Fruit fly (Drosophila melanogaster) whole organism, embryonic: ENCODE data around the gene Rtnl1.

Experiments used
- Atf3 ChIP-seq: fragments of 200-800 bp; sonication (Bioruptor generic); optimal IDR thresholded peaks from 3 replicates; lab custom pipeline; 2016; ENCODE audit warnings: missing biosample characterization, missing genetic modification characterization
- CG10147 ChIP-seq: fragments of 200-800 bp; sonication (Bioruptor generic); optimal IDR thresholded peaks from 2 replicates; lab custom pipeline; 2019; ENCODE audit warnings: missing biosample characterization, mild to moderate bottlenecking, missing genetic modification characterization, moderate library complexity
- CG10274 ChIP-seq: fragments of 200-800 bp; sonication (Bioruptor generic); optimal IDR thresholded peaks from 3 replicates; lab custom pipeline; 2017; ENCODE audit warnings: missing biosample characterization, mild to moderate bottlenecking, missing genetic modification characterization
- CG13624 ChIP-seq: fragments of 200-800 bp; sonication (Bioruptor generic); optimal IDR thresholded peaks from 2 replicates; lab custom pipeline; 2016; ENCODE audit warnings: missing biosample characterization, missing genetic modification characterization
- CG13894 ChIP-seq: fragments of 200-800 bp; sonication (Bioruptor generic); optimal IDR thresholded peaks from 3 replicates; lab custom pipeline; 2018; ENCODE audit warnings: missing biosample characterization, mild to moderate bottlenecking, missing genetic modification characterization, moderate library complexity
- CG14667 ChIP-seq: fragments of 200-800 bp; sonication (Bioruptor generic); IDR thresholded peaks from 2 replicates; pipeline ENCODE4 v1.3.6; 2022; ENCODE audit warnings: missing biosample characterization, missing genetic modification characterization
- CG1602 ChIP-seq: fragments of 200-800 bp; sonication (Bioruptor generic); optimal IDR thresholded peaks from 3 replicates; lab custom pipeline; 2016; ENCODE audit warnings: missing biosample characterization, missing genetic modification characterization
- CG18764 ChIP-seq: fragments of 200-800 bp; sonication (Bioruptor generic); optimal IDR thresholded peaks from 3 replicates; lab custom pipeline; 2016; ENCODE audit warnings: missing biosample characterization, missing genetic modification characterization
- CG2120 ChIP-seq: fragments of 200-800 bp; sonication (Bioruptor generic); optimal IDR thresholded peaks from 3 replicates; lab custom pipeline; 2016; ENCODE audit warnings: missing biosample characterization, missing genetic modification characterization
- CG31441 ChIP-seq: fragments of 200-800 bp; sonication (Bioruptor generic); IDR thresholded peaks from 2 replicates; pipeline ENCODE4 v1.3.6; 2022; ENCODE audit warnings: missing biosample characterization, missing genetic modification characterization
- CG42726 ChIP-seq: fragments of 200-800 bp; sonication (Bioruptor generic); IDR thresholded peaks from 2 replicates; pipeline ENCODE4 v1.3.6; 2022; ENCODE audit warnings: missing biosample characterization, missing genetic modification characterization; ENCODE audit not compliant: partially characterized antibody
- CG4328 ChIP-seq: fragments of 200-800 bp; sonication (Bioruptor generic); optimal IDR thresholded peaks from 3 replicates; lab custom pipeline; 2017; ENCODE audit warnings: missing biosample characterization, missing genetic modification reagents, missing genetic modification characterization
- CG5245 ChIP-seq: fragments of 200-800 bp; sonication (Bioruptor generic); optimal IDR thresholded peaks from 3 replicates; lab custom pipeline; 2016; ENCODE audit warnings: missing biosample characterization, missing genetic modification characterization
- CG6254 ChIP-seq: fragments of 200-800 bp; sonication (Bioruptor generic); optimal IDR thresholded peaks from 3 replicates; lab custom pipeline; 2017; ENCODE audit warnings: mild to moderate bottlenecking, missing biosample characterization, missing genetic modification reagents, missing genetic modification characterization
- CG6813 ChIP-seq: fragments of 200-800 bp; sonication (Bioruptor generic); optimal IDR thresholded peaks from 2 replicates; lab custom pipeline; 2017; ENCODE audit warnings: missing biosample characterization, missing genetic modification characterization, mild to moderate bottlenecking, moderate library complexity, missing genetic modification reagents
- CG7357 ChIP-seq: fragments of 200-800 bp; sonication (Bioruptor generic); IDR thresholded peaks from 3 replicates; pipeline ENCODE4 v1.3.6; 2022; ENCODE audit warnings: missing biosample characterization, missing genetic modification characterization
- CG7928 ChIP-seq: fragments of 200-800 bp; sonication (Bioruptor generic); optimal IDR thresholded peaks from 2 replicates; lab custom pipeline; 2017; ENCODE audit warnings: missing biosample characterization, mild to moderate bottlenecking, missing genetic modification characterization
- CG7987 ChIP-seq: fragments of 200-800 bp; sonication (Bioruptor generic); optimal IDR thresholded peaks from 2 replicates; lab custom pipeline; 2018; ENCODE audit warnings: missing biosample characterization, mild to moderate bottlenecking, missing genetic modification characterization, moderate library complexity
- CG8089 ChIP-seq: fragments of 200-800 bp; sonication (Bioruptor generic); optimal IDR thresholded peaks from 3 replicates; lab custom pipeline; 2016; ENCODE audit warnings: missing biosample characterization, missing genetic modification characterization
- CG8290 ChIP-seq, 3 experiments: fragments of 200-800 bp; sonication (Bioruptor generic); optimal IDR thresholded peaks; 2 replicates each; lab custom pipeline; 2016 to 2019; ENCODE audit warnings: missing biosample characterization in 3 of 3, missing genetic modification characterization in 3 of 3, mild to moderate bottlenecking in 2 of 3, moderate library complexity in 1 of 3
- CG8765 ChIP-seq: fragments of 200-800 bp; sonication (Bioruptor generic); IDR thresholded peaks from 2 replicates; pipeline ENCODE4 v1.3.6; 2022; ENCODE audit warnings: missing biosample characterization, missing genetic modification characterization
- CoRest ChIP-seq: fragments of 200-800 bp; sonication (Bioruptor generic); optimal IDR thresholded peaks from 3 replicates; lab custom pipeline; 2018; ENCODE audit warnings: missing biosample characterization, mild to moderate bottlenecking, missing genetic modification characterization, moderate library complexity
- Dad ChIP-seq: fragments of 200-800 bp; sonication (Bioruptor generic); optimal IDR thresholded peaks from 3 replicates; lab custom pipeline; 2016; ENCODE audit warnings: missing biosample characterization, missing genetic modification characterization
- Dip2 ChIP-seq: fragments of 200-800 bp; sonication (Bioruptor generic); IDR thresholded peaks from 2 replicates; pipeline ENCODE4 v1.3.6; 2022; ENCODE audit warnings: missing biosample characterization, missing genetic modification characterization
- Fer2 ChIP-seq: fragments of 200-800 bp; sonication (Bioruptor generic); optimal IDR thresholded peaks from 2 replicates; lab custom pipeline; 2018; ENCODE audit warnings: missing biosample characterization, mild to moderate bottlenecking, missing genetic modification characterization, moderate library complexity
- Gug ChIP-seq: fragments of 200-800 bp; sonication (Bioruptor generic); IDR thresholded peaks from 4 replicates; pipeline ENCODE4 v1.3.6; 2022; ENCODE audit warnings: missing biosample characterization, missing genetic modification characterization
- Hand ChIP-seq: fragments of 200-800 bp; sonication (Bioruptor generic); optimal IDR thresholded peaks from 2 replicates; lab custom pipeline; 2017; ENCODE audit warnings: mild to moderate bottlenecking, missing biosample characterization, missing genetic modification reagents, missing genetic modification characterization
- Hsf ChIP-seq: fragments of 200-800 bp; sonication (Bioruptor generic); optimal IDR thresholded peaks from 3 replicates; lab custom pipeline; 2016; ENCODE audit warnings: missing biosample characterization, missing genetic modification characterization
- Mad ChIP-seq: fragments of 200-800 bp; sonication (Bioruptor generic); optimal IDR thresholded peaks from 2 replicates; lab custom pipeline; 2016; ENCODE audit warnings: missing biosample characterization, missing genetic modification characterization
- Sry-δ ChIP-seq: fragments of 200-800 bp; sonication (Bioruptor generic); optimal IDR thresholded peaks from 2 replicates; lab custom pipeline; 2016; ENCODE audit warnings: missing biosample characterization, missing genetic modification characterization
- Vsx1 ChIP-seq: fragments of 200-800 bp; sonication (Bioruptor generic); optimal IDR thresholded peaks from 2 replicates; lab custom pipeline; 2017; ENCODE audit warnings: missing biosample characterization, mild to moderate bottlenecking, missing genetic modification characterization, missing genetic modification reagents
- ci ChIP-seq: fragments of 200-800 bp; sonication (Bioruptor generic); IDR thresholded peaks from 3 replicates; pipeline ENCODE4 v1.3.6; 2022; ENCODE audit warnings: missing biosample characterization, missing genetic modification characterization
- crc ChIP-seq: fragments of 200-800 bp; sonication (Bioruptor generic); optimal IDR thresholded peaks from 2 replicates; lab custom pipeline; 2016; ENCODE audit warnings: missing biosample characterization, missing genetic modification characterization
- croc ChIP-seq: fragments of 200-800 bp; sonication (Bioruptor generic); conservative IDR thresholded peaks from 3 replicates; pipeline ENCODE4 v1.3.6; 2022; ENCODE audit warnings: missing biosample characterization, missing genetic modification characterization
- da ChIP-seq: fragments of 200-800 bp; sonication (Bioruptor generic); optimal IDR thresholded peaks from 2 replicates; lab custom pipeline; 2016; ENCODE audit warnings: missing biosample characterization, missing genetic modification characterization
- dmrt11E ChIP-seq: fragments of 200-800 bp; sonication (Bioruptor generic); optimal IDR thresholded peaks from 3 replicates; lab custom pipeline; 2018; ENCODE audit warnings: missing biosample characterization, mild to moderate bottlenecking, missing genetic modification characterization, moderate library complexity
- fd102C ChIP-seq: fragments of 200-800 bp; sonication (Bioruptor generic); optimal IDR thresholded peaks from 2 replicates; lab custom pipeline; 2018; ENCODE audit warnings: missing biosample characterization, mild to moderate bottlenecking, missing genetic modification characterization, moderate library complexity
- grn ChIP-seq: fragments of 200-800 bp; sonication (Bioruptor generic); optimal IDR thresholded peaks from 3 replicates; lab custom pipeline; 2017; ENCODE audit warnings: missing biosample characterization, missing genetic modification characterization
- hb ChIP-seq: fragments of 200-800 bp; sonication (Bioruptor generic); IDR thresholded peaks from 3 replicates; pipeline ENCODE4 v1.3.6; 2022; ENCODE audit warnings: missing biosample characterization, missing genetic modification characterization; ENCODE audit not compliant: partially characterized antibody
- lmd ChIP-seq: fragments of 200-800 bp; sonication (Bioruptor generic); IDR thresholded peaks from 2 replicates; pipeline ENCODE4 v1.3.6; 2022; ENCODE audit warnings: missing biosample characterization, missing genetic modification characterization
- mam ChIP-seq: fragments of 200-800 bp; sonication (Bioruptor generic); optimal IDR thresholded peaks from 3 replicates; lab custom pipeline; 2016; ENCODE audit warnings: missing biosample characterization, missing genetic modification characterization
- pfk ChIP-seq: fragments of 200-800 bp; sonication (Bioruptor generic); optimal IDR thresholded peaks from 2 replicates; lab custom pipeline; 2018; ENCODE audit warnings: missing biosample characterization, mild to moderate bottlenecking, missing genetic modification characterization, moderate library complexity
- pho ChIP-seq: fragments of 200-800 bp; sonication (Bioruptor generic); optimal IDR thresholded peaks from 2 replicates; lab custom pipeline; 2016; ENCODE audit warnings: missing biosample characterization, missing genetic modification characterization
- pzg ChIP-seq: fragments of 200-800 bp; sonication (Bioruptor generic); optimal IDR thresholded peaks from 3 replicates; lab custom pipeline; 2018; ENCODE audit warnings: missing biosample characterization, mild to moderate bottlenecking, missing genetic modification characterization, moderate library complexity
- scrt ChIP-seq: fragments of 200-800 bp; sonication (Bioruptor generic); optimal IDR thresholded peaks from 2 replicates; lab custom pipeline; 2018; ENCODE audit warnings: missing biosample characterization, mild to moderate bottlenecking, missing genetic modification characterization, moderate library complexity
- sr ChIP-seq: fragments of 200-800 bp; sonication (Bioruptor generic); IDR thresholded peaks from 3 replicates; pipeline ENCODE4 v1.3.6; 2022; ENCODE audit warnings: missing biosample characterization, missing genetic modification characterization
- stc ChIP-seq: fragments of 200-800 bp; sonication (Bioruptor generic); IDR thresholded peaks from 2 replicates; pipeline ENCODE4 v1.3.6; 2022; ENCODE audit warnings: missing biosample characterization, missing genetic modification characterization
- vnd ChIP-seq: fragments of 200-800 bp; sonication (Bioruptor generic); IDR thresholded peaks from 3 replicates; pipeline ENCODE4 v1.3.6; 2022; ENCODE audit warnings: missing biosample characterization, missing genetic modification characterization; ENCODE audit not compliant: partially characterized antibody

Rtnl1 gene

dm6 chr2L:4997401-4998259, 11.9 kb downstream of the Rtnl1 start (continued):
- TF ChIP-seq Fer2 (tag; lab: Kevin White, UChicago) (peak; percentile 96), CG31441 (peak; percentile 99), CG18764 (GFP tag; lab: Kevin White, UChicago) (peak; percentile 99), Mad (GFP tag; lab: Kevin White, UChicago) (peak; percentile 98), sr (GFP tag; lab: Robert Waterston, UW) (peak; percentile 98), scrt (GFP tag; lab: Kevin White, UChicago) (peak; percentile 95), dmrt11E (tag; lab: Kevin White, UChicago) (peak; percentile 99), lmd (peak; percentile 99), pho (GFP tag; lab: Kevin White, UChicago) (peak; percentile 99), crc (GFP tag; lab: Kevin White, UChicago) (peak; percentile 99), CG8089 (GFP tag; lab: Kevin White, UChicago) (peak; percentile 99), stc (GFP tag; lab: Robert Waterston, UW) (peak; percentile 99), grn (peak; percentile 94), CG2120 (peak; percentile 99), CG14667 (GFP tag; lab: Robert Waterston, UW) (peak; percentile 99), CG7357 (peak; percentile 96), croc (peak; percentile 99), da (GFP tag; lab: Kevin White, UChicago) (peak; percentile 99), CoRest (tag; lab: Kevin White, UChicago) (peak; percentile 99), ci (GFP tag; lab: Robert Waterston, UW) (peak; percentile 100), Sry-δ (GFP tag; lab: Kevin White, UChicago) (peak; percentile 81), Gug (GFP tag; lab: Robert Waterston, UW) (peak; percentile 99), hb (GFP tag; lab: Robert Waterston, UW) (peak; percentile 81; the same call in 1 of the 3 replicates), Atf3 (GFP tag; lab: Kevin White, UChicago) (peak; percentile 99), Vsx1 (GFP tag; lab: Kevin White, UChicago) (peak; percentile 96), CG4328 (peak; percentile 98), Hand (GFP tag; lab: Kevin White, UChicago) (peak; percentile 94), CG8290 (GFP tag; optimal IDR thresholded peaks at IDR 0.05; lab: Kevin White, UChicago) (peak; percentile 99), CG8290 (tag; optimal IDR thresholded peaks at IDR 0.05; lab: Kevin White, UChicago) (peak; percentile 99 to 100), CG13894 (tag; lab: Kevin White, UChicago) (peak; percentile 97), vnd (GFP tag; lab: Robert Waterston, UW) (peak; percentile 73), pzg (peak; percentile 41), pfk (peak; percentile 50), CG7987 (GFP tag; lab: Kevin White, UChicago) (peak; percentile 97), fd102C (GFP tag; lab: Kevin White, UChicago) (peak; percentile 78), Hsf (peak; percentile 99), CG5245 (GFP tag; lab: Kevin White, UChicago) (peak; percentile 99), CG1602 (GFP tag; lab: Kevin White, UChicago) (peak; percentile 100), CG10274 (peak; percentile 94), CG10147 (peak; percentile 97), CG6813 (GFP tag; lab: Kevin White, UChicago) (peak; percentile 99), CG7928 (GFP tag; lab: Kevin White, UChicago) (peak; percentile 82), CG8765 (GFP tag; lab: Robert Waterston, UW) (peak; percentile 99), CG6254 (peak; percentile 97), Dip2 (GFP tag; lab: Robert Waterston, UW) (peak; percentile 79), CG42726 (GFP tag; lab: Robert Waterston, UW) (peak; percentile 68; the same call in 1 of the 2 replicates), Dad (GFP tag; lab: Kevin White, UChicago) (peak; percentile 99), mam (GFP tag; lab: Kevin White, UChicago) (peak; percentile 99), CG13624 (GFP tag; lab: Kevin White, UChicago) (peak; percentile 99)
